Worm (Caenorhabditis elegans) whole organism, L2 larva: ENCODE measurements around the gene pdl-1.

ENCODE experiments used
- C34F6.9 ChIP-seq: fragments of 150-350 bp; optimal IDR thresholded peaks from 2 replicates; lab custom pipeline; 2014; ENCODE audit warnings: missing biosample characterization, missing genetic modification characterization
- F13H6.1 ChIP-seq: sonication (generic microtip); optimal IDR thresholded peaks from 2 replicates; lab custom pipeline; 2016; ENCODE audit warnings: missing genetic modification characterization, missing compliant biosample characterization
- R02D3.7 ChIP-seq: fragments of 150-350 bp; optimal IDR thresholded peaks from 2 replicates; lab custom pipeline; 2014; ENCODE audit warnings: missing biosample characterization, missing genetic modification characterization
- Y55F3AM.14 ChIP-seq: fragments of 200-800 bp; sonication (Bioruptor generic); optimal IDR thresholded peaks from 2 replicates; lab custom pipeline; 2018; ENCODE audit warnings: mild to moderate bottlenecking, missing genetic modification characterization, missing compliant biosample characterization
- alr-1 ChIP-seq: fragments of 150-350 bp; optimal IDR thresholded peaks from 2 replicates; lab custom pipeline; 2014; ENCODE audit warnings: missing biosample characterization, missing genetic modification characterization
- aly-2 ChIP-seq: fragments of 150-350 bp; optimal IDR thresholded peaks from 2 replicates; lab custom pipeline; 2014; ENCODE audit warnings: missing biosample characterization, missing genetic modification characterization
- ama-1 ChIP-seq: fragments of 150-350 bp; optimal IDR thresholded peaks from 2 replicates; lab custom pipeline; 2018; ENCODE audit warnings: inconsistent platforms
- blmp-1 ChIP-seq: sonication (generic microtip); optimal IDR thresholded peaks from 2 replicates; lab custom pipeline; 2017; ENCODE audit warnings: missing genetic modification characterization, mild to moderate bottlenecking, missing compliant biosample characterization, antibody characterized with exemption, moderate library complexity; ENCODE audit not compliant: insufficient read depth
- ceh-16 ChIP-seq: fragments of 150-350 bp; optimal IDR thresholded peaks from 2 replicates; lab custom pipeline; 2014; ENCODE audit warnings: missing biosample characterization, missing genetic modification characterization
- ceh-82 ChIP-seq: fragments of 150-350 bp; optimal IDR thresholded peaks from 2 replicates; lab custom pipeline; 2014; ENCODE audit warnings: missing biosample characterization, missing genetic modification characterization
- crh-2 ChIP-seq: sonication (generic microtip); optimal IDR thresholded peaks from 2 replicates; lab custom pipeline; 2017; ENCODE audit warnings: missing biosample characterization, missing genetic modification characterization
- dmd-4 ChIP-seq: sonication (generic microtip); optimal IDR thresholded peaks from 2 replicates; lab custom pipeline; 2017; ENCODE audit warnings: missing biosample characterization, missing genetic modification characterization
- egl-27 ChIP-seq: sonication (generic microtip); optimal IDR thresholded peaks from 3 replicates; lab custom pipeline; 2017; ENCODE audit warnings: missing biosample characterization, missing genetic modification reagents, missing genetic modification characterization
- elt-1 ChIP-seq: fragments of 150-350 bp; optimal IDR thresholded peaks from 2 replicates; lab custom pipeline; 2014; ENCODE audit warnings: missing biosample characterization, missing genetic modification characterization
- elt-3 ChIP-seq: sonication (generic microtip); optimal IDR thresholded peaks from 2 replicates; lab custom pipeline; 2017; ENCODE audit warnings: missing biosample characterization, missing genetic modification characterization
- fos-1 ChIP-seq: fragments of 150-350 bp; optimal IDR thresholded peaks from 2 replicates; lab custom pipeline; 2014; ENCODE audit warnings: missing biosample characterization, missing genetic modification characterization
- gmeb-1 ChIP-seq: fragments of 150-350 bp; optimal IDR thresholded peaks from 2 replicates; lab custom pipeline; 2014; ENCODE audit warnings: missing biosample characterization, missing genetic modification characterization
- lin-11 ChIP-seq: fragments of 150-350 bp; sonication (generic microtip); optimal IDR thresholded peaks from 2 replicates; lab custom pipeline; 2014; ENCODE audit warnings: missing biosample characterization, missing genetic modification characterization, inconsistent platforms, mixed read lengths
- lin-13 ChIP-seq: fragments of 150-350 bp; optimal IDR thresholded peaks from 2 replicates; lab custom pipeline; 2014; ENCODE audit warnings: missing biosample characterization, missing genetic modification reagents, missing genetic modification characterization
- lin-39 ChIP-seq: fragments of 150-350 bp; optimal IDR thresholded peaks from 2 replicates; lab custom pipeline; 2014; ENCODE audit warnings: missing biosample characterization, missing genetic modification reagents, missing genetic modification characterization
- lsy-2 ChIP-seq, 2 experiments: fragments of 150-350 bp in 1 of 2; sonication (generic microtip) in 1 of 2; optimal IDR thresholded peaks; 2 replicates each; lab custom pipeline; 2014 to 2017; ENCODE audit warnings: missing biosample characterization in 2 of 2, missing genetic modification characterization in 2 of 2
- mab-5 ChIP-seq: fragments of 150-350 bp; optimal IDR thresholded peaks from 2 replicates; lab custom pipeline; 2014; ENCODE audit warnings: missing biosample characterization, missing genetic modification characterization
- mbf-1 ChIP-seq: sonication (generic microtip); optimal IDR thresholded peaks from 2 replicates; lab custom pipeline; 2017; ENCODE audit warnings: missing biosample characterization, missing genetic modification characterization
- mdl-1 ChIP-seq, 2 experiments: fragments of 150-350 bp in 1 of 2; sonication (generic microtip) in 1 of 2; optimal IDR thresholded peaks; 2 replicates each; lab custom pipeline; 2017; ENCODE audit warnings: missing biosample characterization in 2 of 2, missing genetic modification characterization in 2 of 2
- nhr-11 ChIP-seq: fragments of 150-350 bp; optimal IDR thresholded peaks from 2 replicates; lab custom pipeline; 2014; ENCODE audit warnings: missing biosample characterization, missing genetic modification characterization
- nhr-129 ChIP-seq: fragments of 150-350 bp; optimal IDR thresholded peaks from 2 replicates; lab custom pipeline; 2014; ENCODE audit warnings: missing biosample characterization, missing genetic modification characterization
- nhr-21 ChIP-seq: fragments of 150-350 bp; optimal IDR thresholded peaks from 2 replicates; lab custom pipeline; 2014; ENCODE audit warnings: missing biosample characterization, missing genetic modification characterization
- nhr-23 ChIP-seq: fragments of 150-350 bp; optimal IDR thresholded peaks from 2 replicates; lab custom pipeline; 2014; ENCODE audit warnings: missing biosample characterization, missing genetic modification reagents, missing genetic modification characterization
- nhr-237 ChIP-seq: fragments of 150-350 bp; optimal IDR thresholded peaks from 2 replicates; lab custom pipeline; 2014; ENCODE audit warnings: missing biosample characterization, missing genetic modification characterization
- nhr-25 ChIP-seq: fragments of 150-350 bp; sonication (generic microtip); optimal IDR thresholded peaks from 3 replicates; lab custom pipeline; 2014; ENCODE audit warnings: missing biosample characterization, missing genetic modification characterization
- nhr-6 ChIP-seq: fragments of 150-350 bp; optimal IDR thresholded peaks from 2 replicates; lab custom pipeline; 2014; ENCODE audit warnings: missing biosample characterization, missing genetic modification characterization
- nhr-77 ChIP-seq: fragments of 150-350 bp; optimal IDR thresholded peaks from 2 replicates; lab custom pipeline; 2014; ENCODE audit warnings: missing biosample characterization, missing genetic modification characterization
- peb-1 ChIP-seq: fragments of 150-350 bp; optimal IDR thresholded peaks from 2 replicates; lab custom pipeline; 2014; ENCODE audit warnings: missing biosample characterization, missing genetic modification characterization
- sem-4 ChIP-seq: fragments of 150-350 bp; optimal IDR thresholded peaks from 2 replicates; lab custom pipeline; 2014; ENCODE audit warnings: missing biosample characterization, missing genetic modification reagents, missing genetic modification characterization
- skn-1 ChIP-seq: sonication (generic microtip); optimal IDR thresholded peaks from 2 replicates; lab custom pipeline; 2017; ENCODE audit warnings: missing biosample characterization, missing genetic modification characterization
- sma-3 ChIP-seq: sonication (generic microtip); optimal IDR thresholded peaks from 2 replicates; lab custom pipeline; 2016; ENCODE audit warnings: missing genetic modification reagents, missing genetic modification characterization, missing compliant biosample characterization
- sma-9 ChIP-seq, 2 experiments: fragments of 150-350 bp in 1 of 2; sonication (generic microtip) in 1 of 2; optimal IDR thresholded peaks; 2 replicates each; lab custom pipeline; 2014 to 2016; ENCODE audit warnings: missing genetic modification characterization in 2 of 2, mild to moderate bottlenecking in 1 of 2, missing biosample characterization in 1 of 2, missing compliant biosample characterization in 1 of 2, missing genetic modification reagents in 1 of 2, moderate library complexity in 1 of 2
- snpc-4 ChIP-seq: fragments of 150-350 bp; optimal IDR thresholded peaks from 2 replicates; lab custom pipeline; 2014; ENCODE audit warnings: missing biosample characterization, missing genetic modification characterization
- unc-39 ChIP-seq: fragments of 150-350 bp; optimal IDR thresholded peaks from 2 replicates; lab custom pipeline; 2014; ENCODE audit warnings: missing biosample characterization, missing genetic modification characterization
- unc-55 ChIP-seq: fragments of 150-350 bp; sonication (generic microtip); optimal IDR thresholded peaks from 3 replicates; lab custom pipeline; 2014; ENCODE audit warnings: missing biosample characterization, missing genetic modification reagents, missing genetic modification characterization
- zag-1 ChIP-seq: fragments of 150-350 bp; optimal IDR thresholded peaks from 2 replicates; lab custom pipeline; 2014; ENCODE audit warnings: missing biosample characterization, missing genetic modification characterization
- ztf-1 ChIP-seq: fragments of 200-800 bp; sonication (Bioruptor generic); conservative IDR thresholded peaks from 2 replicates; pipeline ENCODE4 v1.3.6; 2022; ENCODE audit warnings: missing genetic modification characterization, missing compliant biosample characterization
- ztf-4 ChIP-seq: fragments of 150-350 bp; optimal IDR thresholded peaks from 2 replicates; lab custom pipeline; 2014; ENCODE audit warnings: missing biosample characterization, missing genetic modification characterization

pdl-1 gene

ce11 chrII:7196040-7196439, 12.4 kb downstream of the pdl-1 start, which contains the start of gene maoc-1:
Gene maoc-1, plus strand, starts transcription at chrII:7196276.
- TF ChIP-seq nhr-6 (tag; lab: Kevin White, UChicago) (no peak), egl-27 (tag; lab: Kevin White, UChicago) (no peak), zag-1 (tag; lab: Kevin White, UChicago) (no peak), fos-1 (tag; lab: Kevin White, UChicago) (peak; percentile 25), sma-9 (GFP tag; optimal IDR thresholded peaks at IDR 0.05; lab: Kevin White, UChicago) (peak; percentile 13), sma-9 (tag; optimal IDR thresholded peaks at IDR 0.05; lab: Kevin White, UChicago) (no peak), nhr-25 (tag; lab: Kevin White, UChicago) (no peak), sma-3 (GFP tag; lab: Kevin White, UChicago) (no peak), peb-1 (tag; lab: Kevin White, UChicago) (no peak), ztf-1 (GFP tag; lab: Robert Waterston, UW) (no peak)

- TF ChIP-seq nhr-23 (tag; lab: Kevin White, UChicago) (no peak), lsy-2 (tag; optimal IDR thresholded peaks at IDR 0.05; lab: Kevin White, UChicago) (no peak), crh-2 (tag; lab: Kevin White, UChicago) (peak; percentile 32), snpc-4 (tag; lab: Kevin White, UChicago) (no peak)
Measured at ce11 chrII:7197434-7197833, 13.8 kb downstream of the pdl-1 start.

DNA sequence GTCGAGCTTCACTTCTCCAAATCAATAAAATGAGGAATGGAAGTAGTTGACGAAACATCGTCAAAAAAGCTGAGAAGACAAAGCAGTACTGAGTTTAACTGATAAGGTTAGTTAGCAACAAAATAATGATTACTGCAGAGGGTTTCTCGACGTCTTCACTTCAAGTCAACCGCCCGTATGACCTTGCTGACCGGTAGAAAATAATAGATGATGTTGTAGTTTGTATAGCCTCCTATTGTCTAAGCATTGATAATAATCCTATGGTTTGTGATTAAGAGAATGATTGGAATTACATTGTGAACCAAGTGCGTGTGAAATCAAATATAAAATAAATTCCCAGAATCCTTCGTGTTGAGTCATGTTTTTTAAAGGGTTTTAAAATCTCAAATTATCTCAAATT, 15.7 kb downstream of the pdl-1 start, which contains the start of gene E04F6.6:
TSS of gene E04F6.6 (minus strand) at position 258 of the 400 bp plus-strand sequence.
- no peak for TF ChIP-seq sem-4

DNA sequence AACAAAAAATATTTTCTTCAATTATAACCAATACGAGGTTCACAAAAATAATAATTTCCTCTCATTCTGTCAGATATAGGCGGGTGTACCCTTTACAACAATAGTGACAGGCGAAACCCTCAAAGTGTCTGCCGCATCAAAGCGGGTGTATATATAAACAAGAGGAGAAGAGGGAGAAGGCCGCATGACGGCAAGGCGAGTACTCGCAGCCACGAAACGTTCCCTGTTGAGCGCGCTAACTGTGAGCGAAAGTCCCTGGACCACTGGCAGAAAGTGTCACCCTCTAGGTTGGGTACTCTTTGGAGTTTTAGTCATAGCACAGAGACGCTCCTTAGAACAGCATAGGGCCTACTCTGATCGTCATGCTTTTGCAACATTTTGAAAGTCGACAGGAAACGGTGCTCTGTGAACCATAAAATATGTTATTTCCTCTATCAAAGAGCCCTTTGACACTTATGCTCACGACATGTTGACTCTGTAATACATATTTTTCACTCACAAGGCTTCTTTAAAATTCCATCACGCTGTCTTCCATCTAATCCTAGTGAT, 16.5 kb downstream of the pdl-1 start, which contains the start of gene pcrg-1:
TSS of gene pcrg-1 (plus strand) at position 499 of the 549 bp plus-strand sequence.
- no peak for TF ChIP-seq zag-1 (tag; lab: Kevin White, UChicago)
- TF ChIP-seq ama-1 (lab: Kevin White, UChicago): no peak
- TF ChIP-seq crh-2 (tag; lab: Kevin White, UChicago): peak; percentile 44
- peak; percentile 86 for TF ChIP-seq sma-3 (GFP tag; lab: Kevin White, UChicago)
- TF ChIP-seq unc-55 (GFP tag; lab: Kevin White, UChicago): peak; percentile 61
- TF ChIP-seq aly-2: no peak
- TF ChIP-seq mbf-1 (tag; lab: Kevin White, UChicago): no peak
- TF ChIP-seq sem-4: no peak
- no peak for TF ChIP-seq lin-39
- TF ChIP-seq R02D3.7 (tag; lab: Kevin White, UChicago): no peak
- peak; percentile 78 for TF ChIP-seq nhr-21
- TF ChIP-seq ztf-1 (GFP tag; lab: Robert Waterston, UW): no peak
- peak; percentile 67 for TF ChIP-seq lin-13
- peak; percentile 99 for TF ChIP-seq snpc-4 (tag; lab: Kevin White, UChicago)
- no peak for TF ChIP-seq ceh-16 (tag; lab: Kevin White, UChicago)
- TF ChIP-seq gmeb-1 (tag; lab: Kevin White, UChicago): peak; percentile 72
- TF ChIP-seq C34F6.9 (tag; lab: Kevin White, UChicago): peak; percentile 64
- TF ChIP-seq skn-1 (tag; lab: Kevin White, UChicago): no peak
- TF ChIP-seq dmd-4 (tag; lab: Kevin White, UChicago): no peak
- no peak for TF ChIP-seq peb-1 (tag; lab: Kevin White, UChicago)
- no peak for TF ChIP-seq nhr-11 (tag; lab: Kevin White, UChicago)
- peak; percentile 60 for TF ChIP-seq egl-27 (tag; lab: Kevin White, UChicago)
- peak; percentile 94 for TF ChIP-seq sma-9 (GFP tag; optimal IDR thresholded peaks at IDR 0.05; lab: Kevin White, UChicago)
- TF ChIP-seq sma-9 (tag; optimal IDR thresholded peaks at IDR 0.05; lab: Kevin White, UChicago): no peak
- no peak for TF ChIP-seq nhr-25 (tag; lab: Kevin White, UChicago)
- no peak for TF ChIP-seq alr-1
- peak; percentile 8 for TF ChIP-seq nhr-77 (tag; lab: Kevin White, UChicago)
- peak; percentile 75 for TF ChIP-seq ztf-4 (tag; lab: Kevin White, UChicago)
- TF ChIP-seq lsy-2 (tag; optimal IDR thresholded peaks at IDR 0.05; lab: Kevin White, UChicago): peak; percentile 55 to 79
- no peak for TF ChIP-seq ceh-82 (tag; lab: Kevin White, UChicago)
- peak in 1 of 2 experiments; percentile 8 for TF ChIP-seq mdl-1 (tag; optimal IDR thresholded peaks at IDR 0.05; lab: Kevin White, UChicago)
- peak; percentile 15 for TF ChIP-seq fos-1 (tag; lab: Kevin White, UChicago)
- TF ChIP-seq elt-3 (tag; lab: Kevin White, UChicago): no peak
- TF ChIP-seq blmp-1: peak; percentile 9
- peak; percentile 76 for TF ChIP-seq nhr-129 (tag; lab: Kevin White, UChicago)
- TF ChIP-seq elt-1 (tag; lab: Kevin White, UChicago): no peak
- no peak for TF ChIP-seq nhr-23 (tag; lab: Kevin White, UChicago)
- peak; percentile 74 for TF ChIP-seq F13H6.1 (tag; lab: Kevin White, UChicago)
- TF ChIP-seq Y55F3AM.14 (GFP tag; lab: Kevin White, UChicago): peak; percentile 87
- peak; percentile 9 for TF ChIP-seq mab-5
- TF ChIP-seq unc-39 (tag; lab: Kevin White, UChicago): no peak
- peak; percentile 55 for TF ChIP-seq lin-11
- no peak for TF ChIP-seq nhr-237 (tag; lab: Kevin White, UChicago)
- TF ChIP-seq, all 48 proteins: peak for 21
